Fruit fly (Drosophila melanogaster): ENCODE results near the gene loj.

The loj gene

dm6 chr3L:6085157-6085556 is 9.6 kb upstream of the loj start (continued):
- TF ChIP-seq Smox (GFP tag; optimal IDR thresholded peaks at IDR 0.05) (peak; percentile 11), CG32006 (GFP tag; optimal IDR thresholded peaks at IDR 0.05) (peak; percentile 83), CG11902 (GFP tag; optimal IDR thresholded peaks at IDR 0.05) (no peak), Lpt (GFP tag; optimal IDR thresholded peaks at IDR 0.05) (peak; percentile 39), cyc (GFP tag; optimal IDR thresholded peaks at IDR 0.05) (no peak), achi (GFP tag; optimal IDR thresholded peaks at IDR 0.05) (peak; percentile 83), svp (GFP tag) (peak; percentile 65), Ets96B (tag; optimal IDR thresholded peaks at IDR 0.05) (peak; percentile 64), Sox14 (GFP tag; optimal IDR thresholded peaks at IDR 0.05) (peak; percentile 41), CG10631 (GFP tag; optimal IDR thresholded peaks at IDR 0.05) (peak; percentile 69), Gug (GFP tag; IDR thresholded peaks at IDR 0.05) (0 out of 2 replicates have a peak, but pooled peaks have one; percentile 14), pdm3 (GFP tag; optimal IDR thresholded peaks at IDR 0.05) (peak; percentile 23), lz (GFP tag; optimal IDR thresholded peaks at IDR 0.05) (peak; percentile 8)

DNA sequence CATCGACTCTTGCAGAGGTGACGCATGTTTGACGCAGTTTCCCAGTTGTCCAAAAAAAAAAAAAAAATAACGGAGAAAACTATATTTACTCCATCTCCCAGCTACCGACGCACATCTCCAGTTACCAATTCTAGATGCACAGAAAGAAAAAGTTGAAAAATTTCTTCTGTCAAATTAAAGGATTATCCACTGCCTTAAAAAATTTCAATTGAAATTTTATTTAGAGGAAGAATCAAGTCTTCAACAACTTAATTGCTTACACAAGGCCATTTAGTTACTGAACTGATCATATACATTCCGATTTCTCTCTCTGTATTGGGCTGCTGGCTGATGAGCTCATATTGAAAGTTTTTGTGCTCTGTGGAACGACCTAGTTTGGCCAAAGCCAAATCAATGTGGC is 8.8 kb upstream of the loj start:
- TF ChIP-seq CG8119 (GFP tag; IDR thresholded peaks at IDR 0.05) (0 out of 3 replicates have a peak, but pooled peaks have one; percentile 26), CG8632 (GFP tag; optimal IDR thresholded peaks at IDR 0.05) (no peak), CG4318 (GFP tag; optimal IDR thresholded peaks at IDR 0.05) (peak; percentile 6), CG32006 (GFP tag; optimal IDR thresholded peaks at IDR 0.05) (peak; percentile 58), CG15336 (GFP tag; IDR thresholded peaks at IDR 0.05) (peak; percentile 48), Hr39 (GFP tag; optimal IDR thresholded peaks at IDR 0.05) (peak; percentile 2), achi (GFP tag; optimal IDR thresholded peaks at IDR 0.05) (peak; percentile 23), CG8319 (GFP tag; optimal IDR thresholded peaks at IDR 0.05) (no peak), OdsH (GFP tag; optimal IDR thresholded peaks at IDR 0.05) (peak; percentile 37), pdm3 (GFP tag; optimal IDR thresholded peaks at IDR 0.05) (peak; percentile 40), Ets21C (GFP tag; optimal IDR thresholded peaks at IDR 0.05) (no peak), Eip78C (GFP tag) (peak; percentile 49), Eip93F (GFP tag; optimal IDR thresholded peaks at IDR 0.05) (no peak), salr (GFP tag; optimal IDR thresholded peaks at IDR 0.05) (no peak), eg (GFP tag; IDR thresholded peaks at IDR 0.05) (peak; percentile 50; the same call in 1 of the 3 replicates), CG10631 (GFP tag; optimal IDR thresholded peaks at IDR 0.05) (peak; percentile 36), Hr4 (GFP tag; optimal IDR thresholded peaks at IDR 0.05) (peak; percentile 41), acj6 (GFP tag; optimal IDR thresholded peaks at IDR 0.05) (peak; percentile 40), Met (GFP tag; optimal IDR thresholded peaks at IDR 0.05) (peak; percentile 20)

DNA sequence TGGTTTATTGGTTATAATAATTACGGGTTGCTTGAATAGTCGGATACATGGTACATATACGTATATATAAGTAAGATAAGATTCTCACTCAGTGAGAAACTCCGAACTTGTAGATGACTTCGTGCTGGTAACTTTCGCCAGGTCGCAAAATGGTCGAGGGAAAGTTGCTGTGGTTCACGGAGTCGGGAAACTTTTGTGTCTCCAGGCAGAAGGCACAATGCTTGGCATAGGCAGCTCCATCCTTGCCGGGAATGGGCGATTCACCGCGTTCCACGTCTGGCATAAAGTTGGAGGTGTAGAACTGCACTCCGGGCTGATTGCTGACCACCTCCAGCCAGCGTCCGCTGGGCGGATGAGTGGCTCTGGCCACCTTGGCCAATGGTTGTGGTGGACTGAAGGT is 1.6 kb upstream of the loj start, which contains the start of gene CG10469:
CG10469 (minus strand) TSS at position 101 of the 400 bp plus-strand sequence.
- TF ChIP-seq Sox15 (GFP tag; optimal IDR thresholded peaks at IDR 0.05) (no peak), CG8632 (GFP tag; optimal IDR thresholded peaks at IDR 0.05) (no peak), CG10669 (GFP tag; optimal IDR thresholded peaks at IDR 0.05) (no peak), CG7368 (GFP tag; optimal IDR thresholded peaks at IDR 0.05) (no peak), net (GFP tag; optimal IDR thresholded peaks at IDR 0.05) (no peak), CG11762 (GFP tag; optimal IDR thresholded peaks at IDR 0.05; ENCODE audit: insufficient read depth) (no peak), CG6276 (GFP tag; optimal IDR thresholded peaks at IDR 0.05) (no peak), acj6 (GFP tag; optimal IDR thresholded peaks at IDR 0.05) (no peak), CG9139 (GFP tag; optimal IDR thresholded peaks at IDR 0.05) (no peak), Blimp-1 (GFP tag; optimal IDR thresholded peaks at IDR 0.05) (no peak), Ets96B (tag; optimal IDR thresholded peaks at IDR 0.05) (no peak), Gug (GFP tag; IDR thresholded peaks at IDR 0.05) (no peak), Hr38 (GFP tag; optimal IDR thresholded peaks at IDR 0.05) (no peak), CG6792 (GFP tag; optimal IDR thresholded peaks at IDR 0.05) (no peak), fd85E (GFP tag; optimal IDR thresholded peaks at IDR 0.05) (no peak), Eip93F (GFP tag; optimal IDR thresholded peaks at IDR 0.05) (no peak), Smox (GFP tag; optimal IDR thresholded peaks at IDR 0.05) (no peak), ss (GFP tag; optimal IDR thresholded peaks at IDR 0.05) (no peak), Eip75B (GFP tag; optimal IDR thresholded peaks at IDR 0.05) (no peak), lz (GFP tag; optimal IDR thresholded peaks at IDR 0.05) (no peak)
